Fruit fly (Drosophila melanogaster): Measurements from ENCODE around the gene CG9737.

Gene CG9737

dm6 chr3R:30243262-30243815, at the start of gene CG9737:
Gene CG9737, minus strand, starts transcription at chr3R:30243312.
- TF ChIP-seq lola (GFP tag; optimal IDR thresholded peaks at IDR 0.05) (no peak), fru (GFP tag; optimal IDR thresholded peaks at IDR 0.05) (no peak), Jra (GFP tag; optimal IDR thresholded peaks at IDR 0.05) (no peak), usp (GFP tag; optimal IDR thresholded peaks at IDR 0.05) (no peak), rgr (GFP tag; optimal IDR thresholded peaks at IDR 0.05) (no peak), tai (GFP tag; optimal IDR thresholded peaks at IDR 0.05) (no peak), sage (GFP tag; optimal IDR thresholded peaks at IDR 0.05) (no peak), woc (GFP tag; optimal IDR thresholded peaks at IDR 0.05) (no peak), Dfd (GFP tag; optimal IDR thresholded peaks at IDR 0.05) (no peak), Hnf4 (GFP tag; optimal IDR thresholded peaks at IDR 0.05) (peak; percentile 96), Vsx2 (GFP tag; optimal IDR thresholded peaks at IDR 0.05; ENCODE audit: partially characterized antibody) (no peak), Myc (optimal IDR thresholded peaks at IDR 0.05) (peak; percentile 36), Sp1 (GFP tag; optimal IDR thresholded peaks at IDR 0.05) (peak; percentile 53), CrebA (GFP tag; optimal IDR thresholded peaks at IDR 0.05; ENCODE audit: borderline replicate concordance) (no peak), OdsH (GFP tag; optimal IDR thresholded peaks at IDR 0.05) (no peak), Dif (GFP tag; optimal IDR thresholded peaks at IDR 0.05; ENCODE audit: partially characterized antibody) (peak; percentile 9), HLH106 (tag; optimal IDR thresholded peaks at IDR 0.05) (peak; percentile 3), CG32264 (GFP tag; optimal IDR thresholded peaks at IDR 0.05) (no peak), CG9705 (GFP tag; optimal IDR thresholded peaks at IDR 0.05) (no peak), Rel (GFP tag; optimal IDR thresholded peaks at IDR 0.05) (no peak), Rel (tag; optimal IDR thresholded peaks at IDR 0.05) (peak; percentile 36), pan (optimal IDR thresholded peaks at IDR 0.05) (no peak), sv (GFP tag; optimal IDR thresholded peaks at IDR 0.05) (no peak), dmrt93B (GFP tag; optimal IDR thresholded peaks at IDR 0.05) (no peak), GATAd (GFP tag; optimal IDR thresholded peaks at IDR 0.05) (no peak), dl (GFP tag; optimal IDR thresholded peaks at IDR 0.05; ENCODE audit: insufficient read depth in 1 of 2, partially characterized antibody in 2 of 2) (no peak)

DNA sequence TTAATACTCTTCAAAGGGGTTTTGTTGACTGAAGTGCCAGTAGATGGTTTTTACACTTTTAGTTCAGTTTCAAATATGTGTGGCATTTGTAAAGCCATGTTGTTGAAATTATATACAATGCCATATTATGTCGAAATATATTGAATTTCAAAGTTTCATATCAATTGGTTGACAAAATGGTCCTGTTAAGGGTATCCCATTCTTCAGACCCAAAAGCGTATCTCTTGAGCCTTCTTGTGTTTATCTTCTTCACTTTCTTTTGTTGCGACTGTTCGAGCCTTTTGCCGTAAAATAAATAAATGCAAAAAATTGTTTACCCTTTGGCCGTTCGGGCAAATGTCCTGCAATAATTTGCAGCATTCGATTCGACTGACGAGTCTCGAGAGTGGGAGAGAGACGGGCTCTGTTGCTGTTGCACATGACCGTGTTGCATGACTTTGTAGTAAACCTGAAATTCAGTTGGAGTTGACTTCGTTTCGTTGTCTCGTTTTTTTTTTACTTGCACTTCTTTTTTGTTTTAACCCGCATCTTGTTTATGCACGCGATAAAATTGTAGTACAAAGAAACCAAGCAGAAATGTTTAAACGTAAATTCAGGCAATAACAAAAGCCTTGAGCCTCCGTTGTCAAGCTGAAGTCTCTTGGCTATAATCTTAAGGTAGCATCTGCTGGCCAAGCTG, 46.1 kb upstream of the CG9737 start:
- TF ChIP-seq h (GFP tag; optimal IDR thresholded peaks at IDR 0.05) (peak; percentile 17), psq (GFP tag; optimal IDR thresholded peaks at IDR 0.05) (peak; percentile 26), lola (GFP tag; optimal IDR thresholded peaks at IDR 0.05) (no peak)

dm6 chr3R:30288362-30289055, 45.4 kb upstream of the CG9737 start:
- TF ChIP-seq OdsH (GFP tag; optimal IDR thresholded peaks at IDR 0.05), result no peak
- TF ChIP-seq sv (GFP tag; optimal IDR thresholded peaks at IDR 0.05), result no peak

DNA sequence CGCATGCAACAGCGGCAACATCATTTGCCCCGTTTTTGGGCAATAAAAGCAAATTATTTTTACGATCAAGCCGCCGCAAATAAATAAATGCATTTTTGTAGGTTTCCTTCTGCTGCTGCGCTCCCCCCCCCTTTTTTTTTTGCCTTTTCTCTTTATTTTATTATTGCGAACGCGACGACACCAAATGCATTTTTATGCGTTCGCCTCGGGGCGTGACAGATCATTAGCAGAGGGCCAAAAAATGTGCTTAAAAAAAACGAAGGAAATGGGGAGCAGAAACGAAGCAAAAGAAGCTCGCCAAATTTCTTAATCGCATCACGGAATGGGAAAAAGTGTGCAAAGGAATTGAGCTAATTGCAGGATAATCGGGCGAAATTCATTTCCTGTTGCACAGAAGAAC, 44.3 kb upstream of the CG9737 start:
- peak; percentile 66 for TF ChIP-seq psq (GFP tag; optimal IDR thresholded peaks at IDR 0.05)
- TF ChIP-seq OdsH (GFP tag; optimal IDR thresholded peaks at IDR 0.05), result no peak

- TF ChIP-seq ey (GFP tag; optimal IDR thresholded peaks at IDR 0.05) (peak; percentile 2), woc (GFP tag; optimal IDR thresholded peaks at IDR 0.05) (peak; percentile 15), Myc (optimal IDR thresholded peaks at IDR 0.05) (no peak)
Observed at dm6 chr3R:30286347-30286746, 43.2 kb upstream of the CG9737 start.
